Worm (Caenorhabditis elegans) whole organism, mixed stage, embryonic: ENCODE measurements around the gene C27B7.6.

Experiments used
- bed-3 ChIP-seq: fragments of 200-800 bp; sonication (Bioruptor generic); optimal IDR thresholded peaks from 3 replicates; lab custom pipeline; 2018; ENCODE audit warnings: mild to moderate bottlenecking, missing genetic modification characterization, moderate library complexity, missing compliant biosample characterization
- blmp-1 ChIP-seq: fragments of 150-350 bp; optimal IDR thresholded peaks from 2 replicates; lab custom pipeline; 2014; ENCODE audit warnings: missing biosample characterization, missing genetic modification characterization
- ceh-39 ChIP-seq: fragments of 150-350 bp; optimal IDR thresholded peaks from 2 replicates; lab custom pipeline; 2014; ENCODE audit warnings: missing biosample characterization, missing genetic modification characterization
- ceh-43 ChIP-seq: fragments of 200-800 bp; sonication (Bioruptor generic); optimal IDR thresholded peaks from 2 replicates; lab custom pipeline; 2018; ENCODE audit warnings: mild to moderate bottlenecking, missing genetic modification characterization, moderate library complexity, missing compliant biosample characterization
- ceh-83 ChIP-seq: fragments of 200-800 bp; sonication (Bioruptor generic); optimal IDR thresholded peaks from 2 replicates; lab custom pipeline; 2018; ENCODE audit warnings: mild to moderate bottlenecking, missing genetic modification characterization, missing compliant biosample characterization
- ces-1 ChIP-seq: fragments of 150-350 bp; optimal IDR thresholded peaks from 2 replicates; lab custom pipeline; 2014; ENCODE audit warnings: missing biosample characterization, missing genetic modification reagents, missing genetic modification characterization
- elt-1 ChIP-seq: sonication (generic microtip); optimal IDR thresholded peaks from 2 replicates; lab custom pipeline; 2017; ENCODE audit warnings: missing genetic modification characterization, mild to moderate bottlenecking, missing compliant biosample characterization, antibody characterized with exemption, moderate library complexity, borderline replicate concordance; ENCODE audit not compliant: insufficient read depth
- elt-3 ChIP-seq: fragments of 150-350 bp; optimal IDR thresholded peaks from 2 replicates; lab custom pipeline; 2014; ENCODE audit warnings: missing biosample characterization, missing genetic modification characterization
- flh-1 ChIP-seq: fragments of 200-800 bp; sonication (Bioruptor generic); optimal IDR thresholded peaks from 2 replicates; lab custom pipeline; 2018; ENCODE audit warnings: mild to moderate bottlenecking, missing genetic modification characterization, moderate library complexity, missing compliant biosample characterization
- ham-2 ChIP-seq: fragments of 200-800 bp; sonication (Bioruptor generic); optimal IDR thresholded peaks from 2 replicates; lab custom pipeline; 2018; ENCODE audit warnings: mild to moderate bottlenecking, missing genetic modification characterization, missing compliant biosample characterization
- hlh-1 ChIP-seq: fragments of 150-350 bp; optimal IDR thresholded peaks from 2 replicates; lab custom pipeline; 2014; ENCODE audit warnings: missing biosample characterization, missing genetic modification reagents, missing genetic modification characterization
- lin-13 ChIP-seq: fragments of 150-350 bp; optimal IDR thresholded peaks from 2 replicates; lab custom pipeline; 2014; ENCODE audit warnings: missing biosample characterization, missing genetic modification characterization
- lin-32 ChIP-seq: fragments of 200-800 bp; sonication (Bioruptor generic); optimal IDR thresholded peaks from 2 replicates; lab custom pipeline; 2018; ENCODE audit warnings: mild to moderate bottlenecking, missing genetic modification characterization, missing compliant biosample characterization
- lsy-2 ChIP-seq: fragments of 150-350 bp; optimal IDR thresholded peaks from 2 replicates; lab custom pipeline; 2014; ENCODE audit warnings: missing biosample characterization, missing genetic modification characterization
- mab-5 ChIP-seq: fragments of 150-350 bp; optimal IDR thresholded peaks from 2 replicates; lab custom pipeline; 2014; ENCODE audit warnings: missing biosample characterization, missing genetic modification characterization
- mep-1 ChIP-seq: fragments of 150-350 bp; optimal IDR thresholded peaks from 2 replicates; lab custom pipeline; 2017; ENCODE audit warnings: missing biosample characterization, missing genetic modification reagents, missing genetic modification characterization, inconsistent platforms
- mls-2 ChIP-seq: sonication (generic microtip); optimal IDR thresholded peaks from 2 replicates; lab custom pipeline; 2016; ENCODE audit warnings: mild to moderate bottlenecking, missing genetic modification characterization, moderate library complexity, missing compliant biosample characterization
- nhr-12 ChIP-seq: fragments of 150-350 bp; optimal IDR thresholded peaks from 2 replicates; lab custom pipeline; 2014; ENCODE audit warnings: missing biosample characterization, missing genetic modification characterization
- nhr-2 ChIP-seq: fragments of 150-350 bp; optimal IDR thresholded peaks from 2 replicates; lab custom pipeline; 2014; ENCODE audit warnings: missing biosample characterization, missing genetic modification characterization
- nhr-237 ChIP-seq: fragments of 150-350 bp; optimal IDR thresholded peaks from 2 replicates; lab custom pipeline; 2014; ENCODE audit warnings: missing biosample characterization, missing genetic modification characterization
- nhr-28 ChIP-seq: fragments of 150-350 bp; optimal IDR thresholded peaks from 2 replicates; lab custom pipeline; 2014; ENCODE audit warnings: missing biosample characterization, missing genetic modification characterization
- pha-4 ChIP-seq: fragments of 150-350 bp; optimal IDR thresholded peaks from 2 replicates; lab custom pipeline; 2018; ENCODE audit warnings: missing biosample characterization, missing genetic modification reagents, missing genetic modification characterization
- sem-2 ChIP-seq: fragments of 200-800 bp; sonication (Bioruptor generic); optimal IDR thresholded peaks from 2 replicates; lab custom pipeline; 2018; ENCODE audit warnings: mild to moderate bottlenecking, missing genetic modification characterization, missing compliant biosample characterization
- snpc-4 ChIP-seq: fragments of 150-350 bp; optimal IDR thresholded peaks from 2 replicates; lab custom pipeline; 2014; ENCODE audit warnings: missing biosample characterization, missing genetic modification characterization
- sptf-1 ChIP-seq: sonication (generic microtip); optimal IDR thresholded peaks from 2 replicates; lab custom pipeline; 2017; ENCODE audit warnings: mild to moderate bottlenecking, missing genetic modification characterization, moderate library complexity, missing compliant biosample characterization
- tbx-8 ChIP-seq: fragments of 200-800 bp; sonication (Bioruptor generic); optimal IDR thresholded peaks from 2 replicates; lab custom pipeline; 2018; ENCODE audit warnings: mild to moderate bottlenecking, missing genetic modification characterization, moderate library complexity, missing compliant biosample characterization
- unc-120 ChIP-seq: sonication (generic microtip); optimal IDR thresholded peaks from 2 replicates; lab custom pipeline; 2017; ENCODE audit warnings: missing genetic modification characterization, missing compliant biosample characterization; ENCODE audit not compliant: poor library complexity, severe bottlenecking
- unc-39 ChIP-seq: fragments of 150-350 bp; optimal IDR thresholded peaks from 2 replicates; lab custom pipeline; 2014; ENCODE audit warnings: missing biosample characterization, missing genetic modification characterization
- unc-62 ChIP-seq: fragments of 150-350 bp; optimal IDR thresholded peaks from 2 replicates; lab custom pipeline; 2014; ENCODE audit warnings: missing biosample characterization, missing genetic modification reagents, missing genetic modification characterization
- zip-8 ChIP-seq: fragments of 150-350 bp; optimal IDR thresholded peaks from 2 replicates; lab custom pipeline; 2014; ENCODE audit warnings: missing biosample characterization, missing genetic modification characterization
- ztf-11 ChIP-seq: fragments of 150-350 bp; optimal IDR thresholded peaks from 2 replicates; lab custom pipeline; 2014; ENCODE audit warnings: missing biosample characterization, missing genetic modification characterization

C27B7.6 gene

ce11 chrIV:8921166-8921565 lies 15.0 kb upstream of the C27B7.6 start:
- peak; percentile 22 for TF ChIP-seq mls-2 (tag; lab: Kevin White, UChicago)
- TF ChIP-seq ceh-43 (GFP tag; lab: Kevin White, UChicago), result no peak
- peak; percentile 77 for TF ChIP-seq ces-1 (GFP tag; lab: Kevin White, UChicago)

- TF ChIP-seq snpc-4 (tag; lab: Kevin White, UChicago), result no peak
- TF ChIP-seq zip-8 (tag; lab: Kevin White, UChicago), result no peak
- peak; percentile 40 for TF ChIP-seq unc-120 (tag; lab: Kevin White, UChicago)
- TF ChIP-seq ces-1 (GFP tag; lab: Kevin White, UChicago), result peak; percentile 74
- no peak for TF ChIP-seq flh-1 (GFP tag; lab: Kevin White, UChicago)
These were observed 14.2 kb upstream of the C27B7.6 start for ce11 chrIV:8920284-8920806.

ce11 chrIV:8918790-8919189 lies 12.6 kb upstream of the C27B7.6 start, which contains the start of gene rap-1:
Gene rap-1, minus strand, starts transcription at chrIV:8918890.
- TF ChIP-seq ces-1 (GFP tag; lab: Kevin White, UChicago) (no peak), pha-4 (tag; lab: Kevin White, UChicago) (no peak), unc-39 (no peak), ceh-39 (no peak), nhr-2 (tag; lab: Kevin White, UChicago) (no peak), hlh-1 (tag; lab: Kevin White, UChicago) (no peak), nhr-12 (no peak), unc-120 (tag; lab: Kevin White, UChicago) (no peak), bed-3 (no peak), ceh-83 (GFP tag; lab: Kevin White, UChicago) (no peak), sem-2 (no peak), blmp-1 (no peak), flh-1 (GFP tag; lab: Kevin White, UChicago) (no peak)

- TF ChIP-seq nhr-237 (no peak), ceh-83 (GFP tag; lab: Kevin White, UChicago) (no peak), ham-2 (GFP tag; lab: Kevin White, UChicago) (no peak), unc-62 (GFP tag; lab: Kevin White, UChicago) (no peak), elt-3 (tag; lab: Kevin White, UChicago) (no peak)
These were observed 9.9 kb upstream of the C27B7.6 start, which contains the start of gene C27B7.9 for ce11 chrIV:8916010-8916409. Gene C27B7.9, minus strand, starts transcription at chrIV:8916110.

ce11 chrIV:8914187-8914586 lies 8.0 kb upstream of the C27B7.6 start:
- TF ChIP-seq zip-8 (tag; lab: Kevin White, UChicago) (peak; percentile 31), nhr-2 (tag; lab: Kevin White, UChicago) (no peak)

ce11 chrIV:8906743-8907142 lies 598 bp upstream of the C27B7.6 start, which contains the start of gene C27B7.7:
Gene C27B7.7, plus strand, starts transcription at chrIV:8907043.
- TF ChIP-seq lin-13 (tag; lab: Kevin White, UChicago), result no peak
- no peak for TF ChIP-seq elt-3 (tag; lab: Kevin White, UChicago)
- TF ChIP-seq nhr-237, result no peak
- TF ChIP-seq pha-4 (tag; lab: Kevin White, UChicago), result no peak
- TF ChIP-seq elt-1 (tag; lab: Kevin White, UChicago), result no peak
- TF ChIP-seq tbx-8 (GFP tag; lab: Kevin White, UChicago), result no peak
- TF ChIP-seq hlh-1 (tag; lab: Kevin White, UChicago), result no peak
- TF ChIP-seq flh-1 (GFP tag; lab: Kevin White, UChicago), result no peak
- no peak for TF ChIP-seq unc-39
- TF ChIP-seq snpc-4 (tag; lab: Kevin White, UChicago), result no peak
- TF ChIP-seq unc-62 (GFP tag; lab: Kevin White, UChicago), result no peak
- no peak for TF ChIP-seq nhr-28
- TF ChIP-seq mep-1 (tag; lab: Kevin White, UChicago), result no peak
- TF ChIP-seq ztf-11, result no peak

- TF ChIP-seq elt-3 (tag; lab: Kevin White, UChicago) (no peak), hlh-1 (tag; lab: Kevin White, UChicago) (no peak), ham-2 (GFP tag; lab: Kevin White, UChicago) (no peak), nhr-237 (no peak), sptf-1 (tag; lab: Kevin White, UChicago) (no peak), ceh-39 (no peak), pha-4 (tag; lab: Kevin White, UChicago) (no peak), lsy-2 (tag; lab: Kevin White, UChicago) (no peak), ceh-83 (GFP tag; lab: Kevin White, UChicago) (no peak), lin-32 (GFP tag; lab: Kevin White, UChicago) (no peak), ztf-11 (no peak), unc-120 (tag; lab: Kevin White, UChicago) (no peak), mab-5 (tag; lab: Kevin White, UChicago) (no peak), lin-13 (tag; lab: Kevin White, UChicago) (no peak), nhr-28 (no peak)
- TF ChIP-seq, all 35 proteins: peak for 0
These were observed 4.8 kb downstream of the C27B7.6 start, which contains the start of gene C27B7.5 for ce11 chrIV:8901346-8901745. Gene C27B7.5, plus strand, starts transcription at chrIV:8901646.
